Worm (Caenorhabditis elegans) whole organism, L2 larva: ENCODE data around the gene F26F12.8.

Experiments used
- C34F6.9 ChIP-seq: fragments of 150-350 bp; optimal IDR thresholded peaks from 2 replicates; lab custom pipeline; 2014; ENCODE audit warnings: missing biosample characterization, missing genetic modification characterization
- F13H6.1 ChIP-seq: sonication (generic microtip); optimal IDR thresholded peaks from 2 replicates; lab custom pipeline; 2016; ENCODE audit warnings: missing genetic modification characterization, missing compliant biosample characterization
- R02D3.7 ChIP-seq: fragments of 150-350 bp; optimal IDR thresholded peaks from 2 replicates; lab custom pipeline; 2014; ENCODE audit warnings: missing biosample characterization, missing genetic modification characterization
- Y55F3AM.14 ChIP-seq: fragments of 200-800 bp; sonication (Bioruptor generic); optimal IDR thresholded peaks from 2 replicates; lab custom pipeline; 2018; ENCODE audit warnings: mild to moderate bottlenecking, missing genetic modification characterization, missing compliant biosample characterization
- ZK546.5 ChIP-seq: sonication (generic microtip); optimal IDR thresholded peaks from 2 replicates; lab custom pipeline; 2017; ENCODE audit warnings: missing biosample characterization, missing genetic modification characterization
- alr-1 ChIP-seq: fragments of 150-350 bp; optimal IDR thresholded peaks from 2 replicates; lab custom pipeline; 2014; ENCODE audit warnings: missing biosample characterization, missing genetic modification characterization
- aly-2 ChIP-seq: fragments of 150-350 bp; optimal IDR thresholded peaks from 2 replicates; lab custom pipeline; 2014; ENCODE audit warnings: missing biosample characterization, missing genetic modification characterization
- blmp-1 ChIP-seq: sonication (generic microtip); optimal IDR thresholded peaks from 2 replicates; lab custom pipeline; 2017; ENCODE audit warnings: missing genetic modification characterization, mild to moderate bottlenecking, missing compliant biosample characterization, antibody characterized with exemption, moderate library complexity; ENCODE audit not compliant: insufficient read depth
- ceh-16 ChIP-seq: fragments of 150-350 bp; optimal IDR thresholded peaks from 2 replicates; lab custom pipeline; 2014; ENCODE audit warnings: missing biosample characterization, missing genetic modification characterization
- ceh-82 ChIP-seq: fragments of 150-350 bp; optimal IDR thresholded peaks from 2 replicates; lab custom pipeline; 2014; ENCODE audit warnings: missing biosample characterization, missing genetic modification characterization
- crh-2 ChIP-seq: sonication (generic microtip); optimal IDR thresholded peaks from 2 replicates; lab custom pipeline; 2017; ENCODE audit warnings: missing biosample characterization, missing genetic modification characterization
- dmd-4 ChIP-seq: sonication (generic microtip); optimal IDR thresholded peaks from 2 replicates; lab custom pipeline; 2017; ENCODE audit warnings: missing biosample characterization, missing genetic modification characterization
- elt-1 ChIP-seq: fragments of 150-350 bp; optimal IDR thresholded peaks from 2 replicates; lab custom pipeline; 2014; ENCODE audit warnings: missing biosample characterization, missing genetic modification characterization
- elt-3 ChIP-seq: sonication (generic microtip); optimal IDR thresholded peaks from 2 replicates; lab custom pipeline; 2017; ENCODE audit warnings: missing biosample characterization, missing genetic modification characterization
- fos-1 ChIP-seq: fragments of 150-350 bp; optimal IDR thresholded peaks from 2 replicates; lab custom pipeline; 2014; ENCODE audit warnings: missing biosample characterization, missing genetic modification characterization
- lin-11 ChIP-seq: fragments of 150-350 bp; sonication (generic microtip); optimal IDR thresholded peaks from 2 replicates; lab custom pipeline; 2014; ENCODE audit warnings: missing biosample characterization, missing genetic modification characterization, inconsistent platforms, mixed read lengths
- lin-13 ChIP-seq: fragments of 150-350 bp; optimal IDR thresholded peaks from 2 replicates; lab custom pipeline; 2014; ENCODE audit warnings: missing biosample characterization, missing genetic modification reagents, missing genetic modification characterization
- lin-39 ChIP-seq: fragments of 150-350 bp; optimal IDR thresholded peaks from 2 replicates; lab custom pipeline; 2014; ENCODE audit warnings: missing biosample characterization, missing genetic modification reagents, missing genetic modification characterization
- lsy-2 ChIP-seq, 2 experiments: fragments of 150-350 bp in 1 of 2; sonication (generic microtip) in 1 of 2; optimal IDR thresholded peaks; 2 replicates each; lab custom pipeline; 2014 to 2017; ENCODE audit warnings: missing biosample characterization in 2 of 2, missing genetic modification characterization in 2 of 2
- mab-5 ChIP-seq: fragments of 150-350 bp; optimal IDR thresholded peaks from 2 replicates; lab custom pipeline; 2014; ENCODE audit warnings: missing biosample characterization, missing genetic modification characterization
- nhr-10 ChIP-seq: sonication (generic microtip); optimal IDR thresholded peaks from 2 replicates; lab custom pipeline; 2017; ENCODE audit warnings: missing biosample characterization, missing genetic modification characterization
- nhr-129 ChIP-seq: fragments of 150-350 bp; optimal IDR thresholded peaks from 2 replicates; lab custom pipeline; 2014; ENCODE audit warnings: missing biosample characterization, missing genetic modification characterization
- nhr-21 ChIP-seq: fragments of 150-350 bp; optimal IDR thresholded peaks from 2 replicates; lab custom pipeline; 2014; ENCODE audit warnings: missing biosample characterization, missing genetic modification characterization
- nhr-23 ChIP-seq: fragments of 150-350 bp; optimal IDR thresholded peaks from 2 replicates; lab custom pipeline; 2014; ENCODE audit warnings: missing biosample characterization, missing genetic modification reagents, missing genetic modification characterization
- nhr-25 ChIP-seq: fragments of 150-350 bp; sonication (generic microtip); optimal IDR thresholded peaks from 3 replicates; lab custom pipeline; 2014; ENCODE audit warnings: missing biosample characterization, missing genetic modification characterization
- nhr-6 ChIP-seq: fragments of 150-350 bp; optimal IDR thresholded peaks from 2 replicates; lab custom pipeline; 2014; ENCODE audit warnings: missing biosample characterization, missing genetic modification characterization
- peb-1 ChIP-seq: fragments of 150-350 bp; optimal IDR thresholded peaks from 2 replicates; lab custom pipeline; 2014; ENCODE audit warnings: missing biosample characterization, missing genetic modification characterization
- skn-1 ChIP-seq: sonication (generic microtip); optimal IDR thresholded peaks from 2 replicates; lab custom pipeline; 2017; ENCODE audit warnings: missing biosample characterization, missing genetic modification characterization
- sma-3 ChIP-seq: sonication (generic microtip); optimal IDR thresholded peaks from 2 replicates; lab custom pipeline; 2016; ENCODE audit warnings: missing genetic modification reagents, missing genetic modification characterization, missing compliant biosample characterization
- sma-9 ChIP-seq, 2 experiments: fragments of 150-350 bp in 1 of 2; sonication (generic microtip) in 1 of 2; optimal IDR thresholded peaks; 2 replicates each; lab custom pipeline; 2014 to 2016; ENCODE audit warnings: missing genetic modification characterization in 2 of 2, mild to moderate bottlenecking in 1 of 2, missing biosample characterization in 1 of 2, missing compliant biosample characterization in 1 of 2, missing genetic modification reagents in 1 of 2, moderate library complexity in 1 of 2
- snpc-4 ChIP-seq: fragments of 150-350 bp; optimal IDR thresholded peaks from 2 replicates; lab custom pipeline; 2014; ENCODE audit warnings: missing biosample characterization, missing genetic modification characterization
- unc-55 ChIP-seq: fragments of 150-350 bp; sonication (generic microtip); optimal IDR thresholded peaks from 3 replicates; lab custom pipeline; 2014; ENCODE audit warnings: missing biosample characterization, missing genetic modification reagents, missing genetic modification characterization
- unc-62 ChIP-seq: fragments of 150-350 bp; optimal IDR thresholded peaks from 2 replicates; lab custom pipeline; 2014; ENCODE audit warnings: missing biosample characterization, missing genetic modification reagents, missing genetic modification characterization
- zag-1 ChIP-seq: fragments of 150-350 bp; optimal IDR thresholded peaks from 2 replicates; lab custom pipeline; 2014; ENCODE audit warnings: missing biosample characterization, missing genetic modification characterization
- ztf-1 ChIP-seq: fragments of 200-800 bp; sonication (Bioruptor generic); conservative IDR thresholded peaks from 2 replicates; pipeline ENCODE4 v1.3.6; 2022; ENCODE audit warnings: missing genetic modification characterization, missing compliant biosample characterization
- ztf-11 ChIP-seq: sonication (generic microtip); optimal IDR thresholded peaks from 2 replicates; lab custom pipeline; 2017; ENCODE audit warnings: missing biosample characterization, missing genetic modification characterization
- ztf-4 ChIP-seq: fragments of 150-350 bp; optimal IDR thresholded peaks from 2 replicates; lab custom pipeline; 2014; ENCODE audit warnings: missing biosample characterization, missing genetic modification characterization

F26F12.8 gene

DNA sequence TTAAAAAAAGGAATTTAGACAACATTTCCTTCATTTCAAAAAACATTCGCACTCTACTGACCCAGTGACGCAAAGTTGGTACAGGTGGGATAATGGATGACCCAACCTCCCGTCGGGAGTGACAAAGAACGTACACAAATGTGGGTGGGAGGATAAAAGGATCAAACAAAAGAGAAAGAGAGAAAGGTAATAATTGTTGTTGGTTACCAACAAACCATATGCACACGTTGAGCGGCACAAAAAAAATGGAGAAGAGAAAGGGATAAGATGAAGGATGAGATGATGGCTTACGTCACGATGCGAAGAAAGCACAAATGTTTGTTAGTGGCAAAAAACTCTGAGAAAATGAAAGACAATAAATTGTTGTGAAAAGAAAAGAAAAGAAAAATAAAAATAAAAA is 10.7 kb downstream of the F26F12.8 start:
- TF ChIP-seq skn-1 (tag; lab: Kevin White, UChicago) = no peak
- no peak for TF ChIP-seq sma-3 (GFP tag; lab: Kevin White, UChicago)
- TF ChIP-seq elt-1 (tag; lab: Kevin White, UChicago) = no peak
- TF ChIP-seq lin-11 (tag; lab: Kevin White, UChicago) = no peak
- no peak for TF ChIP-seq crh-2
- TF ChIP-seq nhr-21 = no peak
- peak; percentile 73 for TF ChIP-seq nhr-129
- peak; percentile 36 for TF ChIP-seq sma-9 (GFP tag; optimal IDR thresholded peaks at IDR 0.05; lab: Kevin White, UChicago)
- TF ChIP-seq sma-9 (tag; optimal IDR thresholded peaks at IDR 0.05; lab: Kevin White, UChicago) = no peak
- TF ChIP-seq lin-39 = no peak
- TF ChIP-seq mab-5 (tag; lab: Kevin White, UChicago) = no peak
- no peak for TF ChIP-seq R02D3.7 (tag; lab: Kevin White, UChicago)
- no peak for TF ChIP-seq ceh-16 (tag; lab: Kevin White, UChicago)
- TF ChIP-seq nhr-25 = no peak
- TF ChIP-seq alr-1 (tag; lab: Kevin White, UChicago) = no peak
- no peak for TF ChIP-seq fos-1
- peak; percentile 16 for TF ChIP-seq F13H6.1 (tag; lab: Kevin White, UChicago)
- TF ChIP-seq dmd-4 = no peak
- TF ChIP-seq blmp-1 (tag; lab: Kevin White, UChicago) = no peak
- TF ChIP-seq C34F6.9 (tag; lab: Kevin White, UChicago) = no peak
- no peak for TF ChIP-seq nhr-6 (tag; lab: Kevin White, UChicago)
- no peak for TF ChIP-seq nhr-23 (tag; lab: Kevin White, UChicago)
- TF ChIP-seq ZK546.5 (tag; lab: Kevin White, UChicago) = no peak
- no peak for TF ChIP-seq ceh-82 (tag; lab: Kevin White, UChicago)
- TF ChIP-seq zag-1 (tag; lab: Kevin White, UChicago) = no peak
- TF ChIP-seq peb-1 (tag; lab: Kevin White, UChicago) = no peak
- TF ChIP-seq, all 48 proteins: peak for 3

DNA sequence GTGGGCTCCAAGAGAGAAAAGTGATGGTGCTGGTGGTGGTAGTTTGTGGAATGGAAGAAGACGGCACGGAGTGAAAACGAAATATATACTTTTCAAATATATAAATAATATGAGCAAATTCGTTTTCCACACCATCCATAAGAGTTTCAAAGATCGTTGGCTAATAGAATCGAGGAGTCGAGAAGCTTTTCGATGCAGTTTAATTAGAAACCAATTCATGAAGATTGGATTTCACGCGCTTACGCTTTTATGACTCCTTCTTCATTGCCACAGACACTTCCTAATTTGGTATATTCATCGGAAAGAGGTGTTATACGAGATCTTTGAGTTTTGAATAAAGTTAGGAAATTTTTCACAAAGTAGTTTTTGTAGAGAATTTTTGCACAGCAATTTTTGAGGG is 11.7 kb downstream of the F26F12.8 start:
- TF ChIP-seq elt-3 (tag; lab: Kevin White, UChicago) = no peak
- TF ChIP-seq dmd-4 = no peak
- no peak for TF ChIP-seq aly-2 (tag; lab: Kevin White, UChicago)
- no peak for TF ChIP-seq nhr-21
- TF ChIP-seq unc-55 = no peak
- TF ChIP-seq snpc-4 (tag; lab: Kevin White, UChicago) = no peak
- no peak for TF ChIP-seq ztf-1 (GFP tag; lab: Robert Waterston, UW)
- TF ChIP-seq lin-39 = no peak
- no peak for TF ChIP-seq unc-62 (GFP tag; lab: Kevin White, UChicago)
- no peak for TF ChIP-seq alr-1 (tag; lab: Kevin White, UChicago)
- no peak for TF ChIP-seq C34F6.9 (tag; lab: Kevin White, UChicago)

DNA sequence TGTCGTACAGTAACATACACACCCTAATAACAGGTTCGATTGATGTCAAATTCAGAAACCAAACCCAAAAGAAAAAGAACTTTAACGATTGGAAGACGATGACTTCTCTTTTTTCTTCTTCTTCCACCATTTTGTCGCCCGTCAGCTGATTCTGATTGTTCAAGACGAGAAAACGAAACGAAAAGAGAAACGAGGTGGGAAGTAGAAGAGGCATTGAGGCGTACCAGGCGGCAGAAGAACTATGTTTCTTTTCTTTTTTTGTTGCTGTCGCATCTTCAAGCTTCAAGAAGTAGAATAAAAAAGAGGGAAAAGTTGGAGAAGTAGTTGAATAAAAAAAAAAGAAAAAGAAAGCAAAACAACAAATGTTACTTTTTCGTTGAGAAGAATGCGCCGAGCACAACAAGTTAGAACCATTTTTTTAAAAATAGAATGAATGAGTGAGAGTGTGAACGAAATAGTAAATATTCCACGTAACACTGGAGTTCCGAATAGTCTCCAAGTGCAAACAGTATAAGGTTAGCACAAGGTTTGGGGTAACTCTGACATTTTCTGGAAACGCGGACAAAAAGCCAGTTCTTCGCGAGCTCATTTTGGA is 14.2 kb downstream of the F26F12.8 start:
- TF ChIP-seq lin-11 (tag; lab: Kevin White, UChicago) (no peak), nhr-25 (peak; percentile 16), sma-3 (GFP tag; lab: Kevin White, UChicago) (no peak), ztf-4 (tag; lab: Kevin White, UChicago) (peak; percentile 19), Y55F3AM.14 (GFP tag; lab: Kevin White, UChicago) (no peak), mab-5 (tag; lab: Kevin White, UChicago) (no peak), lsy-2 (tag; optimal IDR thresholded peaks at IDR 0.05; lab: Kevin White, UChicago) (no peak), F13H6.1 (tag; lab: Kevin White, UChicago) (peak; percentile 53), crh-2 (no peak), zag-1 (tag; lab: Kevin White, UChicago) (no peak), peb-1 (tag; lab: Kevin White, UChicago) (no peak), ceh-16 (tag; lab: Kevin White, UChicago) (no peak), lin-13 (no peak), C34F6.9 (tag; lab: Kevin White, UChicago) (peak; percentile 11), nhr-129 (peak; percentile 55), nhr-23 (tag; lab: Kevin White, UChicago) (no peak), fos-1 (no peak), ztf-11 (tag; lab: Kevin White, UChicago) (no peak), nhr-10 (no peak), unc-62 (GFP tag; lab: Kevin White, UChicago) (no peak), unc-55 (peak; percentile 59)
